Worm (Caenorhabditis elegans) whole organism, L3 larva: ENCODE data around the gene immt-1.

Experiments used
- R02D3.7 ChIP-seq: fragments of 150-350 bp; optimal IDR thresholded peaks from 2 replicates; lab custom pipeline; 2014; ENCODE audit warnings: missing biosample characterization, missing genetic modification characterization
- ZK546.5 ChIP-seq: sonication (generic microtip); optimal IDR thresholded peaks from 2 replicates; lab custom pipeline; 2017; ENCODE audit warnings: missing biosample characterization, missing genetic modification characterization
- aly-2 ChIP-seq: fragments of 150-350 bp; optimal IDR thresholded peaks from 2 replicates; lab custom pipeline; 2014; ENCODE audit warnings: missing biosample characterization, missing genetic modification characterization
- ama-1 ChIP-seq: fragments of 150-350 bp; optimal IDR thresholded peaks from 2 replicates; lab custom pipeline; 2018
- ceh-82 ChIP-seq: fragments of 150-350 bp; optimal IDR thresholded peaks from 2 replicates; lab custom pipeline; 2014; ENCODE audit warnings: missing biosample characterization, missing genetic modification characterization
- eor-1 ChIP-seq, 2 experiments: fragments of 150-350 bp; optimal IDR thresholded peaks; 2 replicates each; lab custom pipeline; 2014 to 2018; ENCODE audit warnings: missing biosample characterization in 2 of 2, missing genetic modification characterization in 2 of 2
- fkh-10 ChIP-seq: sonication (generic microtip); optimal IDR thresholded peaks from 2 replicates; lab custom pipeline; 2017; ENCODE audit warnings: missing biosample characterization, missing genetic modification reagents, missing genetic modification characterization
- lin-39 ChIP-seq: fragments of 150-350 bp; optimal IDR thresholded peaks from 2 replicates; lab custom pipeline; 2018; ENCODE audit warnings: missing biosample characterization, missing genetic modification reagents, missing genetic modification characterization
- nfya-1 ChIP-seq: sonication (generic microtip); optimal IDR thresholded peaks from 2 replicates; lab custom pipeline; 2017; ENCODE audit warnings: missing genetic modification characterization, mild to moderate bottlenecking, missing compliant biosample characterization, antibody characterized with exemption, moderate library complexity; ENCODE audit not compliant: insufficient read depth
- nhr-23 ChIP-seq: fragments of 150-350 bp; optimal IDR thresholded peaks from 2 replicates; lab custom pipeline; 2014; ENCODE audit warnings: missing biosample characterization, missing genetic modification reagents, missing genetic modification characterization
- nhr-25 ChIP-seq: sonication (generic microtip); optimal IDR thresholded peaks from 2 replicates; lab custom pipeline; 2017; ENCODE audit warnings: missing biosample characterization, missing genetic modification characterization
- nhr-76 ChIP-seq: fragments of 150-350 bp; sonication (generic microtip); optimal IDR thresholded peaks from 5 replicates; lab custom pipeline; 2014; ENCODE audit warnings: missing biosample characterization, missing genetic modification characterization
- unc-39 ChIP-seq: sonication (generic microtip); optimal IDR thresholded peaks from 4 replicates; lab custom pipeline; 2017; ENCODE audit warnings: missing biosample characterization, missing genetic modification characterization
- zag-1 ChIP-seq: fragments of 150-350 bp; optimal IDR thresholded peaks from 2 replicates; lab custom pipeline; 2014; ENCODE audit warnings: missing biosample characterization, missing genetic modification characterization

DNA sequence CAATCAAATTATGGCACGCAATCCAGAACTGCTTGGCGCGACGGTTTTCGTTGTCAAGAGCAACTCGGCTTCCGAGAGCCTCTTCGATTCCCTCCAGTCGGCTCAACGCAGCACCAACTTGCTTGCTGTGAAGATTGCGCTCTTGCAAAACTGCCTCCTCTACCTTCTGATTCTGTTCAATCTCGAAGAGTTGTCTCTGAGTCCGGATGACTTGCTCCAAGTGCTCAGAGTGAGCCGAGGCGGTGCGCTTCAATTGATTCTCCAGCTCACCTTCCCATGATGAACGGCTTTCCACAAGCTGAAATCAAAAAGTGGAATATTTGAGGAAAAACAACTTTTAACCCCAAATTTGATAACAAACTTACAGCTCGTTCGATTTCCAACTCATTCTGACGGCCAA is 2.5 kb downstream of the immt-1 start:
- TF ChIP-seq nfya-1 (tag; lab: Kevin White, UChicago) (no peak), fkh-10 (GFP tag; lab: Kevin White, UChicago) (no peak), nhr-23 (tag; lab: Kevin White, UChicago) (no peak), zag-1 (no peak), eor-1 (tag; optimal IDR thresholded peaks at IDR 0.05; lab: Kevin White, UChicago) (no peak), lin-39 (tag; lab: Kevin White, UChicago) (no peak), R02D3.7 (no peak), unc-39 (tag; lab: Kevin White, UChicago) (no peak), ZK546.5 (tag; lab: Kevin White, UChicago) (no peak), ama-1 (lab: Kevin White, UChicago) (no peak), nhr-25 (tag; lab: Kevin White, UChicago) (no peak), aly-2 (tag; lab: Kevin White, UChicago) (no peak), nhr-76 (tag; lab: Kevin White, UChicago) (no peak), ceh-82 (no peak)
